Worm (Caenorhabditis elegans): ENCODE results near the gene C07A12.2.

Gene C07A12.2

DNA sequence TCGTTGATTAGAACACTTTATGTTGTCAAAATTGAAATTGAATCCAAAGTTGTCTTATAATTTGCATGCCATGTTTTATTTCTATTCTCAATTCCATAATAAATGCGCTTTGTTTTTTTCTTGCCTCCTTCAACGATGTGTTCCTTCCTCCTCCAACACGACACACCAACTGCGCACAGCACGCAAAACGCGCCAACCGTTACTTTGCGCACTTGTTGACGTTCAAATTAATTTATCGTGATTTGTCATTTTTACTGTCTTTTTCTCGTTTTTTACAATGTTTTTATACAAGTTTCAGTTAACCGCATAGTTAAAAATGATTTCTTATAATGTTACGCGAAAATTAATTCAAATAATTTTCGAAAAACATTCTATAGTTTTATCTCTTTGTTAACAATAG, 43.3 kb downstream of the C07A12.2 start:
- TF ChIP-seq elt-4 (tag; optimal IDR thresholded peaks at IDR 0.05): no peak
- peak; percentile 28 for TF ChIP-seq nfya-1 (tag; optimal IDR thresholded peaks at IDR 0.05)
- peak; percentile 6 for TF ChIP-seq elt-2 (tag; optimal IDR thresholded peaks at IDR 0.05)
- peak; percentile 61 for TF ChIP-seq unc-42 (tag; optimal IDR thresholded peaks at IDR 0.05)

DNA sequence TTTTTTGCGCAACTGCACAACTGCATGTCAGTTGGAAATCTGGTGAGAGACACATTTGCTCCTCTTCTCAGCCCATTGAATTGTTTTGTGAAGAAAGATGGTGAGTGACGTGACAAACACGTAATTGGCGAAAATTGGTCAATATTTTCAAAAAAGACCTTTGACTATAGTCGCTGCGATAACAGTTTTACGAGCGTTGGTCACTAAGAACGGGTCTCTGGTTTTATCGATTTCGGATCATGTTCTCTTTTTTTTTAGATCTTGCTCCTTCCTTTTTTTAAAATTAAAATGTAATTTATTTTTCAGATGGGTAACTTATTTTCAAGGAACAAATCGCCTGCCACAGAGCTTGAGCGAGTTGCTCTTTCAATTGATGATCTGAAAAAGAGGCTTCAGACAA, 43.8 kb downstream of the C07A12.2 start, which contains the start of gene lnp-1:
Gene lnp-1 (plus strand): TSS at position 301 of the 400 bp plus-strand sequence.
- TF ChIP-seq ref-2 (tag; optimal IDR thresholded peaks at IDR 0.05): no peak
- no peak for TF ChIP-seq T23F11.4 (GFP tag; optimal IDR thresholded peaks at IDR 0.05)
- no peak for TF ChIP-seq ceh-14 (tag; optimal IDR thresholded peaks at IDR 0.05)
- TF ChIP-seq ceh-31 (tag; optimal IDR thresholded peaks at IDR 0.05): no peak
- TF ChIP-seq pros-1 (tag; optimal IDR thresholded peaks at IDR 0.05): no peak
- TF ChIP-seq ceh-22 (tag; optimal IDR thresholded peaks at IDR 0.05): no peak
- TF ChIP-seq C08G9.2 (tag; optimal IDR thresholded peaks at IDR 0.05): no peak
- no peak for TF ChIP-seq ceh-24 (tag; optimal IDR thresholded peaks at IDR 0.05)
- TF ChIP-seq syd-9 (tag; optimal IDR thresholded peaks at IDR 0.05): no peak
- no peak for TF ChIP-seq unc-55 (GFP tag; optimal IDR thresholded peaks at IDR 0.05)

DNA sequence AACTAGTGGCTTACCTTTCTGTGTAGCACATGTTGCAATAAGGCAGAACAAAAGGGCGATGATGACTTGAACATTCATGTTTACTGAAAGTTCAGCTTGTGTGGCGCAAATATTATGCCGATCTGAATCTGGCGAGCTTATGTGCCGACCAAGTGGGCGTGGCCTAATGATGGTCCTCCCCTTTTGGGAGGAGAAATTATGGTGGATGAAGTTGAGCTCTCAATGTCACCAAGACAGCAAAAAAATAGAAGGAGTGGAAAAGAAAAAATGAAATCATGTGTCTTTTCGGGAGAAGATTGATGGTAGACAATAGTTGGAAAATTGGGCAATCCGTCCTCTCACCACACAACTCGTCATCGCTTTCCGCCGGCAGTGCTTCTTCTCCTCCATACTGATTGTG, 47.6 kb downstream of the C07A12.2 start, which contains the start of gene flp-12:
Gene flp-12 (minus strand): TSS at position 101 of the 400 bp plus-strand sequence.
- TF ChIP-seq unc-3 (GFP tag; conservative IDR thresholded peaks at IDR 0.05) (no peak), unc-3 (tag; optimal IDR thresholded peaks at IDR 0.05) (no peak), ref-2 (tag; optimal IDR thresholded peaks at IDR 0.05) (no peak), tbx-2 (tag; optimal IDR thresholded peaks at IDR 0.05) (no peak), rnt-1 (tag; optimal IDR thresholded peaks at IDR 0.05) (no peak), ceh-34 (tag; optimal IDR thresholded peaks at IDR 0.05) (no peak), syd-9 (tag; optimal IDR thresholded peaks at IDR 0.05) (no peak), gmeb-2 (tag; optimal IDR thresholded peaks at IDR 0.05) (no peak), zip-5 (tag; optimal IDR thresholded peaks at IDR 0.05) (no peak), C08G9.2 (tag; optimal IDR thresholded peaks at IDR 0.05) (no peak), ceh-9 (tag; optimal IDR thresholded peaks at IDR 0.05) (no peak), ama-1 (optimal IDR thresholded peaks at IDR 0.05) (no peak), unc-42 (tag; optimal IDR thresholded peaks at IDR 0.05) (no peak), ets-4 (tag; optimal IDR thresholded peaks at IDR 0.05) (no peak), npax-4 (tag; optimal IDR thresholded peaks at IDR 0.05) (no peak), pha-2 (tag; optimal IDR thresholded peaks at IDR 0.05) (no peak), sox-2 (GFP tag; IDR thresholded peaks at IDR 0.05) (no peak)

All from whole organism, late embryonic.